Fruit fly (Drosophila melanogaster) whole organism, embryonic: ENCODE results near the gene CG5781.

Source experiments
- Antp ChIP-seq: fragments of 200-800 bp; sonication (Bioruptor generic); optimal IDR thresholded peaks from 3 replicates; lab custom pipeline; 2016; ENCODE audit warnings: missing biosample characterization, missing genetic modification characterization
- Atf-2 ChIP-seq: fragments of 200-800 bp; sonication (Bioruptor generic); optimal IDR thresholded peaks from 2 replicates; lab custom pipeline; 2016; ENCODE audit warnings: missing biosample characterization, missing genetic modification characterization
- B-H1 ChIP-seq: fragments of 200-800 bp; sonication (Bioruptor generic); IDR thresholded peaks from 3 replicates; pipeline ENCODE4 v1.3.6; 2022; ENCODE audit warnings: missing biosample characterization, missing genetic modification characterization
- CG10979 ChIP-seq: fragments of 200-800 bp; sonication (Bioruptor generic); optimal IDR thresholded peaks from 2 replicates; lab custom pipeline; 2018; ENCODE audit warnings: missing biosample characterization, mild to moderate bottlenecking, missing genetic modification characterization, moderate library complexity
- CG15269 ChIP-seq: fragments of 200-800 bp; sonication (Bioruptor generic); optimal IDR thresholded peaks from 2 replicates; lab custom pipeline; 2018; ENCODE audit warnings: missing biosample characterization, mild to moderate bottlenecking, missing genetic modification characterization, moderate library complexity
- CG1603 ChIP-seq: fragments of 200-800 bp; sonication (Bioruptor generic); optimal IDR thresholded peaks from 2 replicates; lab custom pipeline; 2019; ENCODE audit warnings: missing biosample characterization, mild to moderate bottlenecking, missing genetic modification characterization, moderate library complexity
- CG16815 ChIP-seq: fragments of 200-800 bp; sonication (Bioruptor generic); optimal IDR thresholded peaks from 3 replicates; lab custom pipeline; 2017; ENCODE audit warnings: missing biosample characterization, mild to moderate bottlenecking, missing genetic modification characterization
- CG17568 ChIP-seq: fragments of 200-800 bp; sonication (Bioruptor generic); optimal IDR thresholded peaks from 2 replicates; lab custom pipeline; 2018; ENCODE audit warnings: missing biosample characterization, mild to moderate bottlenecking, missing genetic modification characterization, moderate library complexity
- CG18764 ChIP-seq: fragments of 200-800 bp; sonication (Bioruptor generic); optimal IDR thresholded peaks from 3 replicates; lab custom pipeline; 2016; ENCODE audit warnings: missing biosample characterization, missing genetic modification characterization
- CG30020 ChIP-seq: fragments of 200-800 bp; optimal IDR thresholded peaks from 2 replicates; lab custom pipeline; 2019; ENCODE audit warnings: missing biosample characterization, mild to moderate bottlenecking, missing genetic modification characterization, moderate library complexity
- CG31365 ChIP-seq: fragments of 200-800 bp; sonication (Bioruptor generic); optimal IDR thresholded peaks from 2 replicates; lab custom pipeline; 2018; ENCODE audit warnings: missing biosample characterization, mild to moderate bottlenecking, missing genetic modification characterization
- CG34376 ChIP-seq: fragments of 200-800 bp; sonication (Bioruptor generic); optimal IDR thresholded peaks from 2 replicates; lab custom pipeline; 2018; ENCODE audit warnings: missing biosample characterization, mild to moderate bottlenecking, missing genetic modification characterization
- CG4282 ChIP-seq: fragments of 200-800 bp; sonication (Bioruptor generic); optimal IDR thresholded peaks from 2 replicates; lab custom pipeline; 2016; ENCODE audit warnings: missing biosample characterization, missing genetic modification characterization
- CG6272 ChIP-seq: fragments of 200-800 bp; sonication (Bioruptor generic); IDR thresholded peaks from 2 replicates; pipeline ENCODE4 v1.3.6; 2022; ENCODE audit warnings: missing biosample characterization, missing genetic modification characterization
- CG7556 ChIP-seq: fragments of 200-800 bp; sonication (Bioruptor generic); optimal IDR thresholded peaks from 2 replicates; lab custom pipeline; 2017; ENCODE audit warnings: missing biosample characterization, mild to moderate bottlenecking, missing genetic modification characterization
- CG8359 ChIP-seq: fragments of 200-800 bp; sonication (Bioruptor generic); optimal IDR thresholded peaks from 2 replicates; lab custom pipeline; 2017; ENCODE audit warnings: missing biosample characterization, mild to moderate bottlenecking, missing genetic modification characterization, borderline replicate concordance
- CG9727 ChIP-seq: fragments of 200-800 bp; sonication (Bioruptor generic); optimal IDR thresholded peaks from 3 replicates; lab custom pipeline; 2017; ENCODE audit warnings: missing biosample characterization, mild to moderate bottlenecking, missing genetic modification characterization
- Camta ChIP-seq: fragments of 200-800 bp; sonication (Bioruptor generic); optimal IDR thresholded peaks from 2 replicates; lab custom pipeline; 2016; ENCODE audit warnings: missing biosample characterization, missing genetic modification characterization
- Drgx ChIP-seq: fragments of 200-800 bp; sonication (Bioruptor generic); IDR thresholded peaks from 2 replicates; pipeline ENCODE4 v1.3.6; 2022; ENCODE audit warnings: missing biosample characterization, missing genetic modification characterization
- E2f2 ChIP-seq: fragments of 200-800 bp; sonication (Bioruptor generic); IDR thresholded peaks from 2 replicates; pipeline ENCODE4 v1.3.6; 2022; ENCODE audit warnings: missing biosample characterization, missing genetic modification characterization
- Hey ChIP-seq: fragments of 200-800 bp; sonication (Bioruptor generic); optimal IDR thresholded peaks from 3 replicates; lab custom pipeline; 2018; ENCODE audit warnings: missing biosample characterization, mild to moderate bottlenecking, missing genetic modification characterization
- HmgZ ChIP-seq: fragments of 200-800 bp; sonication (Bioruptor generic); optimal IDR thresholded peaks from 2 replicates; lab custom pipeline; 2018; ENCODE audit warnings: missing biosample characterization, mild to moderate bottlenecking, missing genetic modification characterization
- Lpt ChIP-seq: fragments of >200 bp; optimal IDR thresholded peaks from 2 replicates; lab custom pipeline; 2018; ENCODE audit warnings: missing biosample characterization, missing genetic modification characterization
- MTF-1 ChIP-seq: fragments of 200-800 bp; sonication (Bioruptor generic); optimal IDR thresholded peaks from 2 replicates; lab custom pipeline; 2018; ENCODE audit warnings: missing biosample characterization, mild to moderate bottlenecking, missing genetic modification characterization, borderline replicate concordance
- Med ChIP-seq: fragments of 200-800 bp; sonication (Bioruptor generic); peaks from one replicate; lab custom pipeline; 2016; ENCODE audit warnings: missing biosample characterization, missing genetic modification characterization, mild to moderate bottlenecking, inconsistent platforms, moderate library complexity
- Pdp1 ChIP-seq, 2 experiments: fragments of 200-800 bp; sonication (Bioruptor generic); optimal IDR thresholded peaks; 3 replicates each; lab custom pipeline; 2016; ENCODE audit warnings: missing biosample characterization in 2 of 2, missing genetic modification characterization in 2 of 2, mild to moderate bottlenecking in 1 of 2, moderate library complexity in 1 of 2
- Usf ChIP-seq: fragments of 200-800 bp; sonication (Bioruptor generic); optimal IDR thresholded peaks from 2 replicates; lab custom pipeline; 2017; ENCODE audit warnings: missing genotype, missing biosample characterization, missing genetic modification characterization
- YL-1 ChIP-seq: fragments of 200-800 bp; sonication (Bioruptor generic); optimal IDR thresholded peaks from 3 replicates; lab custom pipeline; 2017; ENCODE audit warnings: missing biosample characterization, mild to moderate bottlenecking, missing genetic modification characterization
- ato ChIP-seq: fragments of 200-800 bp; sonication (Bioruptor generic); IDR thresholded peaks from 2 replicates; pipeline ENCODE4 v1.3.6; 2022; ENCODE audit warnings: missing biosample characterization, missing genetic modification characterization; ENCODE audit not compliant: partially characterized antibody
- bowl ChIP-seq: fragments of 200-800 bp; sonication (Bioruptor generic); IDR thresholded peaks from 2 replicates; pipeline ENCODE4 v1.3.6; 2022; ENCODE audit warnings: missing biosample characterization, missing genetic modification characterization
- br ChIP-seq: fragments of >200 bp; optimal IDR thresholded peaks from 2 replicates; lab custom pipeline; 2017
- cas ChIP-seq: fragments of 200-800 bp; sonication (Bioruptor generic); IDR thresholded peaks from 2 replicates; pipeline ENCODE4 v1.3.6; 2022; ENCODE audit warnings: missing biosample characterization, missing genetic modification characterization
- cg ChIP-seq: fragments of 200-800 bp; sonication (Bioruptor generic); optimal IDR thresholded peaks from 3 replicates; lab custom pipeline; 2019; ENCODE audit warnings: missing biosample characterization, mild to moderate bottlenecking, missing genetic modification characterization, moderate library complexity
- dysf ChIP-seq: fragments of 200-800 bp; sonication (Bioruptor generic); IDR thresholded peaks from 3 replicates; pipeline ENCODE4 v1.3.6; 2022; ENCODE audit warnings: missing biosample characterization, missing genetic modification characterization
- ewg ChIP-seq: fragments of 200-800 bp; sonication (Bioruptor generic); optimal IDR thresholded peaks from 3 replicates; lab custom pipeline; 2017; ENCODE audit warnings: mild to moderate bottlenecking, missing biosample characterization, missing genetic modification reagents, missing genetic modification characterization
- ftz-f1 ChIP-seq: fragments of 200-800 bp; sonication (Bioruptor generic); optimal IDR thresholded peaks from 2 replicates; lab custom pipeline; 2016; ENCODE audit warnings: missing biosample characterization, missing genetic modification characterization
- gt ChIP-seq: fragments of 200-800 bp; sonication (Bioruptor generic); IDR thresholded peaks from 2 replicates; pipeline ENCODE4 v1.3.6; 2022; ENCODE audit warnings: missing biosample characterization, missing genetic modification characterization
- hkb ChIP-seq, 2 experiments: fragments of 200-800 bp in 1 of 2; fragments of >200 bp in 1 of 2; sonication (Bioruptor generic) in 1 of 2; IDR thresholded peaks in 1 of 2; optimal IDR thresholded peaks in 1 of 2; 2 replicates each; pipeline versions ENCODE4 v1.3.6 to Lab custom; 2017 to 2022; ENCODE audit warnings: missing biosample characterization in 1 of 2, missing genetic modification characterization in 1 of 2
- jing ChIP-seq: fragments of 200-800 bp; sonication (Bioruptor generic); optimal IDR thresholded peaks from 2 replicates; lab custom pipeline; 2018; ENCODE audit warnings: missing biosample characterization, mild to moderate bottlenecking, missing genetic modification characterization
- nom ChIP-seq: fragments of 200-800 bp; sonication (Bioruptor generic); optimal IDR thresholded peaks from 2 replicates; lab custom pipeline; 2017; ENCODE audit warnings: missing biosample characterization, missing genetic modification characterization, mild to moderate bottlenecking, moderate library complexity, missing genetic modification reagents
- odd ChIP-seq: fragments of 200-800 bp; sonication (Bioruptor generic); optimal IDR thresholded peaks from 2 replicates; lab custom pipeline; 2017; ENCODE audit warnings: missing biosample characterization, mild to moderate bottlenecking, missing genetic modification characterization
- sd ChIP-seq: fragments of 200-800 bp; sonication (Bioruptor generic); optimal IDR thresholded peaks from 3 replicates; lab custom pipeline; 2018; ENCODE audit warnings: missing biosample characterization, mild to moderate bottlenecking, missing genetic modification characterization, moderate library complexity
- slp2 ChIP-seq: fragments of 200-800 bp; sonication (Bioruptor generic); optimal IDR thresholded peaks from 2 replicates; lab custom pipeline; 2016; ENCODE audit warnings: missing biosample characterization, missing genetic modification characterization
- so ChIP-seq: fragments of 200-800 bp; sonication (Bioruptor generic); IDR thresholded peaks from 3 replicates; pipeline ENCODE4 v1.3.6; 2022; ENCODE audit warnings: missing biosample characterization, missing genetic modification characterization
- sr ChIP-seq: fragments of 200-800 bp; sonication (Bioruptor generic); IDR thresholded peaks from 3 replicates; pipeline ENCODE4 v1.3.6; 2022; ENCODE audit warnings: missing biosample characterization, missing genetic modification characterization
- stc ChIP-seq: fragments of 200-800 bp; sonication (Bioruptor generic); IDR thresholded peaks from 2 replicates; pipeline ENCODE4 v1.3.6; 2022; ENCODE audit warnings: missing biosample characterization, missing genetic modification characterization
- tgo ChIP-seq: fragments of 200-800 bp; sonication (Bioruptor generic); IDR thresholded peaks from 3 replicates; pipeline ENCODE4 v1.3.6; 2022; ENCODE audit warnings: missing biosample characterization, missing genetic modification characterization
- trh ChIP-seq: fragments of 200-800 bp; sonication (Bioruptor generic); optimal IDR thresholded peaks from 2 replicates; lab custom pipeline; 2016; ENCODE audit warnings: missing biosample characterization, missing genetic modification characterization

The CG5781 gene

DNA sequence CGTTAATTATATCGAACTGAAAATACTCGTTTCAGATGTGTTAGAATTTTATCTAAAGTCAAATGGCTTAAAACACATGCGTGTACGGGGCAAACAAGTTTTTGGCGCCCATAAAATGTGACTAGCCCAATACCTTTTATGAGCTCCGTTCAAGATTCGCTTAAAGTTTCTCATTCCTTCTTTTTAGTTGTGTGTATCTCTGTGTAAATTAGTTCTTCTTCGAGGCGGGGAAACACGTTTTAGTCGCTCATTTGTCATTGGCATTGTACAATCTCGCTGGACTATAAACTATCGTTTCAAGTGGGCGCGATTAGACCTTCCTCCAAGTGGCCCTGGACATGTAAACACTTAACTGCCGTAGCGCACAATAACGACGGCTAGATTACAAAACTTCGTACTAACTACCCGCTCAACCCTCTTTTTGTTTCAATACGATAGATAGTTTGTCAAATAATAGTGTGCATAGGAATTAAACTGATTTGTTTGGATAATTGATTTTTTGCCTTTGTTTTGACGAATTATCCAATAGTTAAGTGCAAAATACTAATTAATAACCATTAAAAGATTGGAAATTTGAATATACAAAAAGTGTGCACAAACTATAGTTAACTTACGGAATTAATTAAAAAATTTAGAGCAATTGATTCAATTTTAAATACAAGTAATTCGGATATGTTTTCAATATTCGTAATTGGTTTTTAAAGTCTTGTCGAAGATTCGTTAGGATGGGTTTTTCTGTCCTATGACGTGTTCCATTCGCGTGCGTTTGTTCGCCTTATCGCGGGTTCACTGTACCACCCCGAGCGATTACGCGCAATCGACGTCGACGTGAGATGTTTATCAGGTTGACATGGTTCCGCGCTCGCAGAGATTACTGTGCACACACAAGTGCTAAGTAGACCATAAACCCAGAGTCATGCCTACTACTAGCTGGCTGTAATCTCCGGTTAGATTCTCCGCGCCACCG, 23.6 kb upstream of the CG5781 start:
- TF ChIP-seq cas (GFP tag; lab: Robert Waterston, UW): no peak
- peak; percentile 50 for TF ChIP-seq CG10979 (tag; lab: Kevin White, UChicago)
- peak; percentile 27 for TF ChIP-seq CG1603
- TF ChIP-seq CG15269 (tag; lab: Kevin White, UChicago): peak; percentile 62
- peak; percentile 51; the same call in 2 of the 3 replicates for TF ChIP-seq B-H1 (GFP tag; lab: Robert Waterston, UW)
- TF ChIP-seq CG6272 (GFP tag; lab: Robert Waterston, UW): no peak
- TF ChIP-seq Atf-2 (GFP tag; lab: Kevin White, UChicago): no peak
- no peak for TF ChIP-seq CG8359 (GFP tag; lab: Kevin White, UChicago)
- no peak for TF ChIP-seq br
- no peak for TF ChIP-seq ftz-f1 (GFP tag; lab: Kevin White, UChicago)
- TF ChIP-seq jing (GFP tag; lab: Kevin White, UChicago): no peak
- peak; percentile 59 for TF ChIP-seq CG34376 (GFP tag; lab: Kevin White, UChicago)
- peak; percentile 48 for TF ChIP-seq sd (tag; lab: Kevin White, UChicago)
- no peak for TF ChIP-seq nom (GFP tag; lab: Kevin White, UChicago)
- no peak for TF ChIP-seq ewg (GFP tag; lab: Kevin White, UChicago)
- TF ChIP-seq CG18764 (GFP tag; lab: Kevin White, UChicago): no peak
- TF ChIP-seq cg (GFP tag; lab: Kevin White, UChicago): no peak
- no peak for TF ChIP-seq Usf
- no peak for TF ChIP-seq YL-1 (GFP tag; lab: Kevin White, UChicago)
- no peak for TF ChIP-seq MTF-1 (GFP tag; lab: Kevin White, UChicago)
- TF ChIP-seq CG31365 (tag; lab: Kevin White, UChicago): no peak
- no peak for TF ChIP-seq CG17568
- TF ChIP-seq gt (GFP tag; lab: Robert Waterston, UW): no peak
- TF ChIP-seq stc (GFP tag; lab: Robert Waterston, UW): peak; percentile 70
- TF ChIP-seq Med: peak; percentile 91
- TF ChIP-seq dysf (GFP tag; lab: Robert Waterston, UW): peak; percentile 58; the same call in 2 of the 3 replicates
- TF ChIP-seq Camta: no peak
- peak; percentile 60 for TF ChIP-seq tgo (GFP tag; lab: Robert Waterston, UW)
- peak; percentile 89 for TF ChIP-seq Hey (tag; lab: Kevin White, UChicago)
- TF ChIP-seq trh (GFP tag; lab: Kevin White, UChicago): no peak
- TF ChIP-seq hkb (optimal IDR thresholded peaks at IDR 0.05; lab: Kevin White, UChicago): no peak
- TF ChIP-seq hkb (GFP tag; IDR thresholded peaks at IDR 0.05; lab: Robert Waterston, UW): peak; percentile 77
- peak; percentile 14 for TF ChIP-seq odd (GFP tag; lab: Kevin White, UChicago)
- peak; percentile 71 for TF ChIP-seq Drgx (GFP tag; lab: Robert Waterston, UW)
- TF ChIP-seq HmgZ (tag; lab: Kevin White, UChicago): peak; percentile 32
- no peak for TF ChIP-seq CG30020 (tag; lab: Kevin White, UChicago)
- TF ChIP-seq CG16815 (GFP tag; lab: Kevin White, UChicago): no peak
- TF ChIP-seq sr (GFP tag; lab: Robert Waterston, UW): no peak
- TF ChIP-seq Pdp1 (GFP tag; optimal IDR thresholded peaks at IDR 0.05; lab: Kevin White, UChicago): peak; percentile 37 to 81
- no peak for TF ChIP-seq E2f2 (GFP tag; lab: Robert Waterston, UW)
- no peak for TF ChIP-seq CG4282 (GFP tag; lab: Kevin White, UChicago)
- TF ChIP-seq Lpt (GFP tag; lab: Kevin White, UChicago): no peak
- TF ChIP-seq slp2: no peak
- no peak for TF ChIP-seq ato
- 0 out of 3 replicates have a peak, but pooled peaks have one; percentile 30 for TF ChIP-seq so (GFP tag; lab: Robert Waterston, UW)
- TF ChIP-seq bowl (GFP tag; lab: Robert Waterston, UW): no peak; the same call in 1 of the 2 replicates
- no peak for TF ChIP-seq Antp
- peak; percentile 59 for TF ChIP-seq CG9727 (GFP tag; lab: Kevin White, UChicago)
- peak; percentile 39 for TF ChIP-seq CG7556 (GFP tag; lab: Kevin White, UChicago)
